Worm (Caenorhabditis elegans) whole organism, mixed stage, embryonic: Measurements from ENCODE around the gene cgh-1.

Experiments used
- ceh-43 ChIP-seq: fragments of 200-800 bp; sonication (Bioruptor generic); optimal IDR thresholded peaks from 2 replicates; lab custom pipeline; 2018; ENCODE audit warnings: mild to moderate bottlenecking, missing genetic modification characterization, moderate library complexity, missing compliant biosample characterization
- lin-13 ChIP-seq: fragments of 150-350 bp; optimal IDR thresholded peaks from 2 replicates; lab custom pipeline; 2014; ENCODE audit warnings: missing biosample characterization, missing genetic modification characterization
- snpc-4 ChIP-seq: fragments of 150-350 bp; optimal IDR thresholded peaks from 2 replicates; lab custom pipeline; 2014; ENCODE audit warnings: missing biosample characterization, missing genetic modification characterization
- unc-62 ChIP-seq: fragments of 150-350 bp; optimal IDR thresholded peaks from 2 replicates; lab custom pipeline; 2014; ENCODE audit warnings: missing biosample characterization, missing genetic modification reagents, missing genetic modification characterization

DNA sequence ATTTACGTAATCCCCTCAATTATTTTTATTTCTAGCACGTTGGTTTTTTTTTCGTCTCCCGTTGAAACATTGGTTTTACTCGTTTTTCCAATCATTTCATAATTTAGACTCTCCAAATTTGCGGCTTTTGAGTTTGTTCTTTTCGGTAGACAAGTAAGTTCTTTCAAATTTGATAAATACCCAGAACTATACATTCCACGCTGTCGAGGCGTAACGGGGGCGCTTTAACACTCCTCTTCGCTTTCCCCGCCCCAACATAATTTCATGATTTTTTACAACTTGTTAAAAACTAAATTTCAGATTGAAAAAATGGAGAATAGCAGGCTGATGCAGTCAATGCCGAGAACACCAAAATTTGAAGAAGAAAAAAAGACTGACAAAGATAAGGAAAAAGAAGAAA lies 41.0 kb downstream of the cgh-1 start, which contains the start of gene Y69F12A.1:
- TF ChIP-seq unc-62 (GFP tag; lab: Kevin White, UChicago) (no peak), ceh-43 (GFP tag; lab: Kevin White, UChicago) (no peak), snpc-4 (no peak), lin-13 (tag; lab: Kevin White, UChicago) (no peak)
